Fruit fly (Drosophila melanogaster) S2 (cell line): ENCODE results near the gene CG31922.

Experiments
- CG8478 ChIP-seq: fragments of >200 bp; optimal IDR thresholded peaks from 2 replicates; lab custom pipeline; 2018
- CTCF ChIP-seq, 2 experiments: fragments of >200 bp; optimal IDR thresholded peaks; 2 replicates each; lab custom pipeline; 2018

DNA sequence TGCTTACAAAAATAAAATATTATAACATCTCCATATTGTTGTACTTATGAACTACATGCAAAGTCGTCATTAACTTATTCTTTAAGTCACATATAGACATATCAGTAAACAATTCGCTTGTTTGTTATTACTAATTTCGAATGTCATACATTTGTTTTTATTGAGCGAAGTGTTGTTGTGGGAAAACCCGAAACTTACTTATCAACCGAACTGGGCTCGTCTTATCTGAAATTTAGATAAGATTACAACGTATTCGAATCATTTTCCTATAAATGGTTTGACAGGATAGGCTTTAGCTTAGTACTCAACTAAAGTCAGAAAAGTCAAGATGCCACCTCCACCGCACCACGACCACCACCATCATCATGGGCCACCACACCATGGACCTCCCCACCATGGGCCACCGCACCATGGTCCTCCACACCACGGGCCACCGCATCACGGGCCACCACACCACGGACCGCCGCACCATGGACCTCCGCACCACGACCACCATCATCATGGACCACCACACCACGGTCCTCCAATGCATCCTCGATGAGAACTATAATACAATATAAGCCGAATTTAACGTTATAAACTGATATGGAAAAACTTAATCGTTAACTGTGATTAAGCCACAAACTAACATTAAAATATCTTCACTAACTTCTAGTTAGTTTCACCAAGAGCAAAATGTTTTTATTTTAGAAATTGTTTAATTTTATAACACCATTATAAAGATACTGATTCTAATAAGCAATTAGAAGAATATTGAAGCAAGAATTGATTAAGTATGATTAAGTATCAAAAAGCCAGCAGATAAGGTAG is 30.1 kb downstream of the CG31922 start, which contains the start of the genes CG43349 and CG5011:
- no peak for TF ChIP-seq CG8478 (lab: Kevin White, UChicago)
- TF ChIP-seq CTCF (optimal IDR thresholded peaks at IDR 0.05; lab: Kevin White, UChicago), result no peak
